Worm (Caenorhabditis elegans): ENCODE measurements around the gene T01C3.2.

DNA sequence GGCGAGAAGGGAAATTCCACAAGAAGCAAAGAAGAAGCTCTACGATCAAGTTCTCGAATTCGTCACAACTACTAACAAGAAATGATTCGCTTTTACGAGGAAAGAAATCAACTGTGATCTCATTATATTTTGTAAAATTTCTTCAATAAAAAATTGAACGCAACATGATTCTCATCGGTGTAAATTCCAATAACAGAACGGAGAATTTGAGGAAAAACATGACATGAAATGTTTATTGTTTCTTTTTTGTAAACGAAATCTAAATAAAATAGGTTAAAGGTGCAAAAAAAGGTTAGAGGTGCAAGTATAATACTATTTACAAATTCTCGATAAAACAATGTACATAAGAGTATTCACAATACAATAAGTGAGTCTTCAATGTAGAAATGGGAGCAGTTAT is 521 bp downstream of the T01C3.2 start:
- no peak for TF ChIP-seq ets-7 (tag; optimal IDR thresholded peaks at IDR 0.05)
- no peak for TF ChIP-seq tra-4 (tag; optimal IDR thresholded peaks at IDR 0.05)
- TF ChIP-seq pes-1 (GFP tag; IDR thresholded peaks at IDR 0.05), result no peak
- no peak for TF ChIP-seq tbx-11 (GFP tag; IDR thresholded peaks at IDR 0.05)
- TF ChIP-seq hmbx-1 (tag; optimal IDR thresholded peaks at IDR 0.05), result no peak
- TF ChIP-seq ama-1 (optimal IDR thresholded peaks at IDR 0.05), result no peak
- no peak for TF ChIP-seq scrt-1 (GFP tag; IDR thresholded peaks at IDR 0.05)
